Worm (Caenorhabditis elegans): Measurements from ENCODE around the gene trap-4.

The trap-4 gene

DNA sequence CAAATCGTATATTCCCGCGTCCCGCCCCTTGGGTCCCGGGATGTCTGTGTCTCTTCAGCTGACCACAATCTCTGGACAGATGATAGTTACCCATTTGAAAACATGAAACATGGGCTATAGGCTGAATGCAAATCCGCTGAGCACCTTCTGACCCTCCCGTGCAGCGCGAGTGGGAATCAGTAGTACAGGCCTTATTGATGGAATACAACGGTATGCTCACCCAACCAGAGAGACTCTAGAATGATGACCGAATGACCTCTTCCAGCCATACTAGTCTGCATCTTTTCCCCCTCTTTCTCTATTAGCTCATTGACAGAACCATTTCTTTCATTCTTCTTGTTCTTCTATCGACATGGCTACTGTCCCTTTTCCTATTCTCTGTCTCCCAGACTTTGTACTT is 13.4 kb upstream of the trap-4 start, which contains the start of gene sdz-33:
Gene sdz-33 (plus strand): TSS at position 301 of the 400 bp plus-strand sequence.
- TF ChIP-seq ztf-16 (tag; optimal IDR thresholded peaks at IDR 0.05): no peak
- TF ChIP-seq nhr-232 (tag; optimal IDR thresholded peaks at IDR 0.05): no peak
- no peak for TF ChIP-seq gmeb-2 (tag; optimal IDR thresholded peaks at IDR 0.05)
- no peak for TF ChIP-seq ceh-22 (tag; optimal IDR thresholded peaks at IDR 0.05)
- TF ChIP-seq fkh-10 (GFP tag; optimal IDR thresholded peaks at IDR 0.05): no peak
- no peak for TF ChIP-seq fkh-6 (tag; optimal IDR thresholded peaks at IDR 0.05)
- no peak for TF ChIP-seq sox-2 (GFP tag; IDR thresholded peaks at IDR 0.05)
- no peak for TF ChIP-seq unc-42 (tag; optimal IDR thresholded peaks at IDR 0.05)
- no peak for TF ChIP-seq K02D7.2 (tag; optimal IDR thresholded peaks at IDR 0.05)
- TF ChIP-seq lin-11 (tag; optimal IDR thresholded peaks at IDR 0.05): no peak
- no peak for TF ChIP-seq madf-2 (tag; optimal IDR thresholded peaks at IDR 0.05)
- TF ChIP-seq C38D4.7 (GFP tag; optimal IDR thresholded peaks at IDR 0.05): no peak
- no peak for TF ChIP-seq hlh-8 (tag; optimal IDR thresholded peaks at IDR 0.05)
- TF ChIP-seq ref-2 (tag; optimal IDR thresholded peaks at IDR 0.05): no peak

ce11 chrIII:11908660-11909059 is 11.9 kb upstream of the trap-4 start, which contains the start of gene fbxb-24:
Gene fbxb-24 (plus strand): TSS chrIII:11908960.
- TF ChIP-seq unc-86 (tag; optimal IDR thresholded peaks at IDR 0.05) (no peak), dmd-4 (tag; optimal IDR thresholded peaks at IDR 0.05; ENCODE audit: borderline replicate concordance) (no peak), ceh-24 (tag; optimal IDR thresholded peaks at IDR 0.05) (no peak), ceh-22 (tag; optimal IDR thresholded peaks at IDR 0.05) (no peak), pax-1 (tag; optimal IDR thresholded peaks at IDR 0.05) (no peak), gmeb-2 (tag; optimal IDR thresholded peaks at IDR 0.05) (no peak), lim-6 (tag; optimal IDR thresholded peaks at IDR 0.05) (no peak), ahr-1 (tag; optimal IDR thresholded peaks at IDR 0.05) (no peak), madf-2 (tag; optimal IDR thresholded peaks at IDR 0.05) (no peak)

ce11 chrIII:11909778-11910177 is 10.8 kb upstream of the trap-4 start, which contains the start of gene faah-4:
Gene faah-4 (minus strand): TSS chrIII:11909878.
- TF ChIP-seq unc-3 (GFP tag; conservative IDR thresholded peaks at IDR 0.05) (no peak), unc-3 (tag; optimal IDR thresholded peaks at IDR 0.05) (no peak), sox-4 (tag; optimal IDR thresholded peaks at IDR 0.05) (no peak), ama-1 (optimal IDR thresholded peaks at IDR 0.05) (no peak), pha-2 (tag; optimal IDR thresholded peaks at IDR 0.05) (no peak), npax-4 (tag; optimal IDR thresholded peaks at IDR 0.05) (no peak), ceh-6 (GFP tag; optimal IDR thresholded peaks at IDR 0.05) (no peak), che-1 (tag; optimal IDR thresholded peaks at IDR 0.05) (no peak), lim-6 (tag; optimal IDR thresholded peaks at IDR 0.05) (no peak), hlh-13 (GFP tag; optimal IDR thresholded peaks at IDR 0.05) (no peak), tbx-2 (tag; optimal IDR thresholded peaks at IDR 0.05) (no peak), ztf-16 (tag; optimal IDR thresholded peaks at IDR 0.05) (no peak)

ce11 chrIII:11914220-11914619 is 6.3 kb upstream of the trap-4 start, which contains the start of gene Y56A3A.16:
Gene Y56A3A.16 (minus strand): TSS chrIII:11914320.
- TF ChIP-seq che-1 (tag; optimal IDR thresholded peaks at IDR 0.05): no peak

DNA sequence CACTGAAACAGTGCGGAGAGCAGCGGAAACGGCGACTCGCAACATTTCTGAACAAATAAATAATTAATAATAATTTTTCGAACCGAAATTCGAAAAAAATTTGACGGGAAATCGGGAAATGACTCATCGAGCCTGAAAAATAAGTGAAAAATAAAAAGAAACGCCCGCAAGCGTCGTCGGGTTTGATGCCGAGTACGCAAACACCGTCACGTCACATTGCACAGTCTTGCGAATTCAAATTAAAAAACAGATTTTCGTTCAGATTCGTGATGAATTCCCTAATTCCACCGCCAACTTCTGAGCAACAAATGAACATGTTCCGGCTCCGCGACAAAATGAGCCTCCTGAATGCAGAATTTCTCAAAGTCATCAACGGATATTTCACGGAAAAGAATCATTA is 4.9 kb upstream of the trap-4 start, which contains the start of the genes ndab-1 and npp-16:
Gene ndab-1 (minus strand): TSS at position 47 of the 400 bp plus-strand sequence.
Gene npp-16 (plus strand): TSS at position 263 of the 400 bp plus-strand sequence.
- TF ChIP-seq nfya-1 (tag; optimal IDR thresholded peaks at IDR 0.05) (peak; percentile 17), K02D7.2 (tag; optimal IDR thresholded peaks at IDR 0.05) (peak; percentile 14), sox-4 (tag; optimal IDR thresholded peaks at IDR 0.05) (no peak), ref-2 (tag; optimal IDR thresholded peaks at IDR 0.05) (peak; percentile 8), mec-3 (tag; optimal IDR thresholded peaks at IDR 0.05; ENCODE audit: borderline replicate concordance) (no peak)

DNA sequence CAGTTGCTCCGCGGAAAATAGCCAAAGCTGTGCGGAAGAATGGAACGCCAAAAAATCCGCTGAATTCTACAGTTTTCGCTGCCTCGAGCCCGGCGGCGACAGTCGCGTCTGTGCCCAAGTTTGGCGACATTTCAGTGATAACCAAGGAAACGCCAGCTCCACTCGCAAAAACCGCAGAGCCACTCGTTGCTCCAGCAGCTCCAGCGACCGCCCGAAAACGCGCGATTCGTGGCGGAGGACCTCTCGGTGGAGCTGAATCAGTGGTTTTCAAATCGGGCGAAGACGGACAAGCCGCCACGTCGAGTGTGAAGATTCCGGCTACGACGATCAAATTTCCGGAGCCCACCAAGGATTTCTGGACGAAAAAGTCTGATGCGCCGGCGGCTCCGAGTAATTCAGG is 4.3 kb upstream of the trap-4 start:
- TF ChIP-seq C38D4.7 (GFP tag; optimal IDR thresholded peaks at IDR 0.05) (no peak), unc-86 (tag; optimal IDR thresholded peaks at IDR 0.05) (no peak), zip-5 (tag; optimal IDR thresholded peaks at IDR 0.05) (no peak), nfya-1 (tag; optimal IDR thresholded peaks at IDR 0.05) (no peak), ceh-14 (tag; optimal IDR thresholded peaks at IDR 0.05) (no peak), ttx-3 (tag; optimal IDR thresholded peaks at IDR 0.05) (no peak), fkh-6 (tag; optimal IDR thresholded peaks at IDR 0.05) (no peak), pros-1 (tag; optimal IDR thresholded peaks at IDR 0.05) (no peak), lin-11 (tag; optimal IDR thresholded peaks at IDR 0.05) (no peak), ceh-31 (tag; optimal IDR thresholded peaks at IDR 0.05) (no peak), che-1 (tag; optimal IDR thresholded peaks at IDR 0.05) (no peak), C08G9.2 (tag; optimal IDR thresholded peaks at IDR 0.05) (no peak), ceh-34 (tag; optimal IDR thresholded peaks at IDR 0.05) (no peak), hlh-30 (tag; optimal IDR thresholded peaks at IDR 0.05; ENCODE audit: insufficient read depth) (no peak), ets-4 (tag; optimal IDR thresholded peaks at IDR 0.05) (no peak), npax-4 (tag; optimal IDR thresholded peaks at IDR 0.05) (no peak), sox-2 (GFP tag; IDR thresholded peaks at IDR 0.05) (no peak), K09A11.1 (tag; optimal IDR thresholded peaks at IDR 0.05; ENCODE audit: insufficient read depth) (no peak)

Measured in whole organism, late embryonic.